Worm (Caenorhabditis elegans) whole organism, early embryonic: ENCODE data around the gene H09F14.1.

Experiments used
- B0310.2 ChIP-seq: sonication (generic microtip); optimal IDR thresholded peaks from 2 replicates; lab custom pipeline; 2016; ENCODE audit warnings: mild to moderate bottlenecking, missing genetic modification characterization, missing compliant biosample characterization
- aly-1 ChIP-seq: sonication (generic microtip); optimal IDR thresholded peaks from 2 replicates; lab custom pipeline; 2016; ENCODE audit warnings: missing genetic modification characterization, missing compliant biosample characterization
- ama-1 ChIP-seq: fragments of 150-350 bp; optimal IDR thresholded peaks from 2 replicates; lab custom pipeline; 2014
- ceh-36 ChIP-seq: sonication (generic microtip); optimal IDR thresholded peaks from 2 replicates; lab custom pipeline; 2016; ENCODE audit warnings: missing genetic modification characterization, inconsistent platforms, missing compliant biosample characterization
- flt-1 ChIP-seq: fragments of 200-800 bp; sonication (Bioruptor generic); IDR thresholded peaks from 2 replicates; pipeline ENCODE4 v1.3.6; 2022; ENCODE audit warnings: missing genetic modification characterization, missing compliant biosample characterization
- hmbx-1 ChIP-seq: sonication (generic microtip); optimal IDR thresholded peaks from 2 replicates; lab custom pipeline; 2016; ENCODE audit warnings: mild to moderate bottlenecking, missing genetic modification characterization, missing compliant biosample characterization
- tbx-11 ChIP-seq: fragments of 200-800 bp; sonication (Bioruptor generic); IDR thresholded peaks from 2 replicates; pipeline ENCODE4 v1.3.6; 2022; ENCODE audit warnings: missing genetic modification characterization, missing compliant biosample characterization
- tra-4 ChIP-seq: sonication (generic microtip); optimal IDR thresholded peaks from 2 replicates; lab custom pipeline; 2017; ENCODE audit warnings: missing genetic modification characterization, missing compliant biosample characterization

ce11 chrV:10576319-10576718 lies 39.1 kb downstream of the H09F14.1 start, which contains the start of gene vps-54:
- TF ChIP-seq ama-1 (lab: Kevin White, UChicago) (no peak), flt-1 (GFP tag; lab: Robert Waterston, UW) (no peak), hmbx-1 (tag; lab: Kevin White, UChicago) (no peak), B0310.2 (tag; lab: Kevin White, UChicago) (no peak), aly-1 (tag; lab: Kevin White, UChicago) (no peak), ceh-36 (no peak), tbx-11 (GFP tag; lab: Robert Waterston, UW) (no peak), tra-4 (tag; lab: Kevin White, UChicago) (no peak)
